Worm (Caenorhabditis elegans) whole organism, L4/young adult: ENCODE data around the gene srh-304.
"Not testable (repeated sequence)": the region's sequence is repeated elsewhere in the genome, so short reads cannot be mapped to it uniquely, and the experiment has no call there.

ENCODE experiments used
- W03F9.2 ChIP-seq: fragments of 150-350 bp; optimal IDR thresholded peaks from 2 replicates; lab custom pipeline; 2014; ENCODE audit warnings: missing biosample characterization, missing genetic modification characterization
- dao-5 ChIP-seq: sonication (generic microtip); optimal IDR thresholded peaks from 2 replicates; lab custom pipeline; 2016; ENCODE audit warnings: missing genotype, missing genetic modification characterization, moderate library complexity, missing compliant biosample characterization
- him-1 ChIP-seq: sonication (generic microtip); optimal IDR thresholded peaks from 2 replicates; lab custom pipeline; 2016; ENCODE audit warnings: missing genotype, missing genetic modification reagents, missing genetic modification characterization, missing compliant biosample characterization

The srh-304 gene

DNA sequence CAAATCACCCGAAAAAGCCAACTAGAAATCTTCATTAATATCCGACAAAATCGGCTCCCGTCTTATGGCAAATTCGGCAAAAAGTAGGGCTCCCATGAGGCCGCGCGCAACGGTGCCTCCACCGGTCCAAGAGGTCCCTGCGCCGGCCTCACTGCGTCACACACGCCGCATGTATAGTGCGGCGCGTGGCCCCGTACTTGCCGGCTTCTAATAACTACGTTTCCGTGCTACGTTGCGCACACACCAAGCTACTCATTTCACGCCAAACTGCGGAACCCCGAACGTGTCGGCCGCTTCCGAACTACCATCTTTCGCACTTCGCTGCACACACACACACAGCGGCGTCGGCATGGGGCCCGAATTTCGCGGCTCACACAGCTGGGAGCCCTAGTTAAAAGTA lies 8.7 kb upstream of the srh-304 start:
- no peak for TF ChIP-seq him-1 (tag; lab: Kevin White, UChicago)
- TF ChIP-seq W03F9.2 (tag; lab: Kevin White, UChicago): no peak
- TF ChIP-seq dao-5 (tag; lab: Kevin White, UChicago): no peak

DNA sequence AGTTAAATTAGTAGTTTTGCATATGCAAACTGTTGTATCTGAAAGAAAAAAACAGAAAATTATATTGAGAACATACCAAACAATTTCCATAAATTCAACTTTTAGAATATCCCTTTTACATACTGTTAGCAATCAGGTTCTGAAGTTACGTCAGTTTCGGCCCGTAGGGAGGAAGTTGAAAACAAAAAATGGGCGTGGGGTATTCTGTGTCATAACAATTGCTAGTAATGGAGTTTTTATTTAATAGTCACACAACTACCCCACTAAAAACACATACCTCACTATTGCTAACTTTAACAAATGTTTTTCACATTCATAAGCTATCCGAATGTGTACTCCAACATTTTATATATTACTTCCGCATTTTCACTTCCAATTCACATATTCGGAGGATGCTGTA lies 6.6 kb upstream of the srh-304 start, which contains the start of gene srh-300:
TSS of gene srh-300 (plus strand) at position 301 of the 400 bp plus-strand sequence.
- TF ChIP-seq W03F9.2 (tag; lab: Kevin White, UChicago) (no peak), dao-5 (tag; lab: Kevin White, UChicago) (no peak), him-1 (tag; lab: Kevin White, UChicago) (no peak)

DNA sequence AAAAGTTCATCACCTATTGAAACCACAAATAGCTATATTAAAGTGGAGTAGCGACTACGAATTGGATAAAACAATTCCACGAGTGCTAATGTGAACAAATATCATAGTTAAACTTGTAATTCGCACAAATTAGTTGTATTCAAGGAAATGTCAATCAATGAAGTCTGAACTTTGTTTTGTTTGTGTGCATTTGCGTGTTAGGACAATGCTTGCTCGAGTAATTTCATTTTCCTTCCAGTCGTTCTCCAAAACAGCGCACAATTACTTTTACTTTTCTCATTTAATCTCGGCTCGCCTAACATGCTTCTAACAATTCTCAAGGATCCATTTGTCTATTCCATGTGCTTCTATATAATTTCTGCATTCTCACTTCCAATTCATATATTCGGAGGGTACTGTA lies 3.8 kb upstream of the srh-304 start, which contains the start of gene srh-301:
TSS of gene srh-301 (plus strand) at position 301 of the 400 bp plus-strand sequence.
- no peak for TF ChIP-seq dao-5 (tag; lab: Kevin White, UChicago)
- TF ChIP-seq W03F9.2 (tag; lab: Kevin White, UChicago): no peak
- TF ChIP-seq him-1 (tag; lab: Kevin White, UChicago): no peak

DNA sequence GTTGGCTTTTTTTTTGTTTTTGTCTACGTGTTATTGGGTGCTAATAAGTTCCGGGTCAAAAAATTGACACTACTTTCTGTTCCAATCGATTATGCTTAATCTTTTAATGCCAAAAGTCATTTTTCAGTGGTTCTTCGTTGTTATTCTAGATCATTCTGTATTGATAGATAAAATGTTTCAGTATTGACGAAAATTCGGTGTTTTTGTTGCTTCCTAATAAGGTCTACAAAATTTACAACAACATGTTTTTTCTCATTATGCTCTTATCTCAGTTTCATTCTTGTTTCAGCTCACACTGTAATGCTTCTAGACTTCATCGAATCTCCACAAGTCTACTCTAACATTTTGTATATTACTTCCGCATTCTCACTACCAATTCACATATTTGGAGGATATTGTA lies 2.9 kb downstream of the srh-304 start, which contains the start of gene srh-303:
TSS of gene srh-303 (plus strand) at position 301 of the 400 bp plus-strand sequence.
- TF ChIP-seq W03F9.2 (tag; lab: Kevin White, UChicago) (no peak), him-1 (tag; lab: Kevin White, UChicago) (no peak), dao-5 (tag; lab: Kevin White, UChicago) (no peak)

DNA sequence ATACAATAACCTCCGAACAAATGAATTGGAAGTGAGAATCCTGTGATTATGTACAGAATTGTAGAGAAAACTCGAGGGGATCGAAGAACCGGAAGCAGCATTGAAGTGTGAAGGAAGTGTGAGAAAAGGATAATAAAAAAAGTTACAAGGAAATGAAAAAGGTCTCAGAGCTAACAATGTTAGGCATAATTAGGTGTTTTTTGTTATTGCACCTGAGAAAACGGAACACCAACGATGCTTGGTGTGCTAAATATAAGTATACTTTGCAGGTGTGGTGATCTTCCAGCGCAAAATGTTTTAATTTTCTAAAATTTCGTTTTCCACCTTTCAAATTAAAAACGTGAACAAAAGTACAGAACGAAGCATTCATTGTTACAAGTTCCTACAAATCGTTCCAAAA lies 15.7 kb downstream of the srh-304 start, which contains the start of gene srh-286:
TSS of gene srh-286 (minus strand) at position 101 of the 400 bp plus-strand sequence.
- TF ChIP-seq W03F9.2 (tag; lab: Kevin White, UChicago): no peak
- TF ChIP-seq dao-5 (tag; lab: Kevin White, UChicago): no peak
- TF ChIP-seq him-1 (tag; lab: Kevin White, UChicago): no peak

DNA sequence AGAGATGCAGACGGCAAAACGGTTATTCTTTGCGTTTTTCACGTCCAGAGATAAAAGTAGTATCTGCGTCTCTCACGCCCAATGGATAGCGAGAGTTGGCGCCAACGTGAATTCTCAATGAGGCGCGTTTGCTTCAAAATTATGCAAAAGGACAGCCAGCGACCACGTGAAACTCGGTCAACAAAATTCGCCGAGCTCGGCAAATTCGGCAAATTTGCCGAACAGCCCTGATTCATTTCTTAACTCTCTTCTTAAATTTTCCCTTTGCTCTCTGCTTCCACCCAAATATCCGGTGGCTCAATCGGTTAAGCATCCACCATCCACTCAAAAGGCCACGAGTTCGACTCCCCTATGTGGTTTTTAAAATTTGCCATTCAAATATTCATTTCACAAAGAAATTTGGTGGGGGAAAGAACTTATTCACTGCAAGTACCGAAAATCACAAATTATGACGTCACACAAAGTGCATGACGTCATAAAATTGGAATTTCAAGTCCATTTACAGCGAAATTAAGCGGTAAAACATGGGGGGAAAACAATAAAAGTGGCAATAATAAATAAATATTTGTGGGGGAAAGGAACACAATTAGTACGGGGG lies 17.1 kb downstream of the srh-304 start:
- TF ChIP-seq him-1 (tag; lab: Kevin White, UChicago): no peak
- TF ChIP-seq dao-5 (tag; lab: Kevin White, UChicago): no peak
- no peak for TF ChIP-seq W03F9.2 (tag; lab: Kevin White, UChicago)

DNA sequence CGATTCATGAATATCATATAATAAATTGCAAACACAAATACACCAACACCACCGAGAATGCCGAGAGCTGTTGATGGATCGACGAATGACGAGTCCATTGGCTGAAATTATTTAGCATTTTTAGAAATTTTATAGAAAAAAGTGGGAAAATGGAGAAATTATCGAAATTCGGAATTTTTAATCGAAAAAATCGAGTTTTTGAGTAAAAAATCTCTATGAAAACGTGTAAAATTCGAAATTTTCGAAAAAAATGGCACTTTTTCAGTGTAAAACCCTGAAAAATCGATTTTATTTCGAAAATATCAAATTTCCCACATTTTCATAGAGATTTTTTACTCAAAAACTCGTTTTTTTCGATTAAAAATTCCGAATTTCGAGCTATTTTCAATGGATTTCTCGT lies 27.5 kb downstream of the srh-304 start, which contains the start of gene tcc-1:
TSS of gene tcc-1 (minus strand) at position 101 of the 400 bp plus-strand sequence.
- TF ChIP-seq dao-5 (tag; lab: Kevin White, UChicago) (no peak), him-1 (tag; lab: Kevin White, UChicago) (no peak), W03F9.2 (tag; lab: Kevin White, UChicago) (no peak)

DNA sequence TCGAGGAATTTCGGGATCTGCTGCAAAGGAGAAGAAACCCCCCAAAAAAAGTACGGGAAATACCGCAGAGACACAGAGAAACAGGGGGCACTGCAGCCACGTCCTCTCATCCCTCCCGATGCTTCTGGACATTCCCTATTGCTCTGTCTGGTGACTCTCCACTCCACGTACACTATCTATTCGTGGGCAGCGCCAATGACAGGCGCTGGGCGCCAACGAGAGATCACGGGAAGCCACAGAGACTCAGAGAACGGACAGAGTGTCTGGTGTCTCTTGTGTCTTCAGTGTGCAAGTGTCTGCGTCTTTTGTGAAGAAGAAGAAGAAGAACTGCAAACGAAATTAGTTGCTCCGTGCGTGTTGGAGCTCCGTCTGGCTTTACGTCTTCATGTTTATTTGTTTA lies 29.5 kb downstream of the srh-304 start:
- TF ChIP-seq him-1 (tag; lab: Kevin White, UChicago) (peak; percentile 71), W03F9.2 (tag; lab: Kevin White, UChicago) (no peak)

DNA sequence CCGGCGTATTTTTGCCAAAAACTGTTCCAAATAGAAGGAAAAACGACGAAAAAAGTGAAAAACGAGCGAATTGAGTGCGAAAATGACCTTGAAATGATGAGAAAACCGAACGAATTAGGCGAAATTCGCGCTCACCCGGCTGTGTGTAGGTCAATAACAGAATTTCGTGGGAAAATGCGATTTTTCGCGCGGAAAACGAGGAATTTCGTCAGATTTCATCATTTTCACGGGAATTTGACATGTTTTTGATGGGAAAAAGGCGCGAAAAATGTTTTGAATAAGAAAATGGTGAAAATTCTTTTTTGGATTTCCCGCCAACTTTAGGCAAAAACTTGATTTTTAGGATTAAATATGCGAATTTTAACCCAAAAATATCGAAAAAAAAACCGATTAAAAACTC lies 30.7 kb downstream of the srh-304 start:
- TF ChIP-seq dao-5 (tag; lab: Kevin White, UChicago): no peak
- no peak for TF ChIP-seq him-1 (tag; lab: Kevin White, UChicago)
- no peak for TF ChIP-seq W03F9.2 (tag; lab: Kevin White, UChicago)

DNA sequence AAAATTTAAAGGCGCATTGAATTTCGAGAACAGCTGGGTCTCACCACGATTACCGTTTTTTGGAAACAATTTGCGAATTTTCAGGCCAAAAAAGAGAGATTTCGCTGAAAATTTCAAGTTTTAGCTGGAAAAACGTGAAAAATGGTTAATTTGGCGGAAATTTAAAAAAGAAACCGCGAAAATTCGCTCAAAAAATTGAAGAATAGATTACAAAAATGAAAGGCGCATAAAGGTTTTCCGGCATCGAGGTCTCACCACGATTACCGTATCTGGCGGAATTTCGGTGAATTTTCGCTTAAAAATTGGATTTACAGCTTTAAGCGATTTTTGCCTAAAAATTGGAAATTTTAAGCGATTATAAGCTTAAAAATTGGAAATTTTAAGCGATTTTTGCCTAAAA lies 31.1 kb downstream of the srh-304 start:
- TF ChIP-seq him-1 (tag; lab: Kevin White, UChicago): no peak
- no peak for TF ChIP-seq W03F9.2 (tag; lab: Kevin White, UChicago)

DNA sequence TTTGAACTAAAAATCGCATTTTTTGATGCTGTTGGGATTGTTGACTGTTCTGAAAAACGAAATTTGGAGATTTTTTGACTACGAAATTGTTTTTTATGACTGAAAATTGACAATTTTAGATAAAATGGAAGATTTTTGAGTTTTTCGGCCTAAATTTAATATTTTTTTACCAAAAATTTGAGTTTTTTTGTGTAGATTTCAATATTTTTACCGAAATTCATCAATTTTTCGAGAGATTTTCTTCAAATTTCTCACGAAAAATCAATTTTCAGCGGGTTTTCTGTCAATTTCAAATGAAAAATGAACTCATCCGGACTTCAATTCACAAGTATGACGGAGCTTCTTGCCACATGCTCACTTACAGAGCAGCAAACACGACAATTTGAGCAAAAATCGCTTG lies 36.9 kb downstream of the srh-304 start, which contains the start of gene Y59A8A.8:
TSS of gene Y59A8A.8 (plus strand) at position 301 of the 400 bp plus-strand sequence.
- not testable (repeated sequence) for TF ChIP-seq W03F9.2, dao-5, him-1 (tag; lab: Kevin White, UChicago)

DNA sequence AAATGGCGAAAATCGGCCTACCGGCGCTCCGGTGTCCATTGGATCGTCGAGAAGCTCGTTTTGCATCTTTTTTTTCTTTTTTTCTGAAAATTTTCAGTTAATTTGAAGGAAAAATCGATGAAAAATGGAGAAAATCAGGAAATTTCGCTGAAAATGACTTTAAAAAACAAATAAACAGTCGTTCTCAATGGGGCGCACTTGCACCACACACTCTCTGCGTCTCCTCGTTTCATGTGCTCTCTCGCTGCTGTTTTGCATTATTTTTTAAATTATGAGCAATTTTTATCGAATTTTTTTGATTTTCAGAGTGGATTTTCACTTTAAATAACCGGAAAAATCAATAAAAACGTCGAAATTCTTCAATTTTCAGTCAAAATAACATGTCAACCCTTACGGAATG lies 42.2 kb downstream of the srh-304 start, which contains the start of gene csn-1:
TSS of gene csn-1 (minus strand) at position 83 of the 400 bp plus-strand sequence.
- TF ChIP-seq him-1 (tag; lab: Kevin White, UChicago): no peak
- TF ChIP-seq dao-5 (tag; lab: Kevin White, UChicago): no peak

DNA sequence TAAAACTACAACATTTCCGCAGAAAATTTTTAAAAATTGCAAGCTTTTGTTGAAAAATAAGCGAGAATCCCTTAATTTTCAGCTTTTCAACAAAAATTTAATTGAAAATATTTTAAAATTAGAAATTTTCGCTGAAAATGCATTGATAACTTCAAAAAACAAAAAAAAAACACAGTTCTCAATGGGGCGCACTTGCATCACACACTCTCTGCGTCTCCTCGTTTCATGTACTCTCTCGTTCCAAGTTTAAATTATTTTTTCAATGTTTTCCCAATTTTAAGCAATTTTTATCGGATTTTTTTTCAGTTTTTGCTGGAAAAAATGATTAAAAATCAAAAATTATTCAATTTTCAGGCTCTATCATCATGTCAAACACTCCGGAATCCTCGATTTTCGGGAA lies 42.6 kb downstream of the srh-304 start, which contains the start of gene phf-14:
TSS of gene phf-14 (plus strand) at position 345 of the 400 bp plus-strand sequence.
- no peak for TF ChIP-seq dao-5 (tag; lab: Kevin White, UChicago)
- TF ChIP-seq W03F9.2 (tag; lab: Kevin White, UChicago): peak; percentile 76
- TF ChIP-seq him-1 (tag; lab: Kevin White, UChicago): no peak
